Worm (Caenorhabditis elegans): ENCODE data around the gene srh-20.

DNA sequence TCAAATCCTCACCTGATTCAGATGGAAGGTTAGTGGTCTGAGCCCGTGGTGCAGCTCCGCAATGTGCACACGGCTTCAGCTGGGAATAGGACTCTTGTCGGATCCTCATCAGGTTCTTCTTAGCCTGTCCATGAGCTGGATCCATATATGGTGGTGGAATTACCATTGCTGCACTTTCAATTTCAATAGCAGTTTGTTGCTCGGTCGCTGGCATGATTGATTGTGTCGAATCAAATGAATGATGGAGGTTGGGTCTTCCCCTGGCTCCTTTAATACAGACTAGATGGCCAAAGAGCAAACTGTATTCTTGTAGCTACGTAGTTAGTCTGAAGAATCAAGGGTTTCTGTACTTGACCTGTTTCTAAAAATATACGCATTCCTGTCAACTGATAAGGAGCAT is 8.1 kb downstream of the srh-20 start, which contains the start of gene C02E7.10:
- TF ChIP-seq nhr-90 (tag; optimal IDR thresholded peaks at IDR 0.05) = no peak
- TF ChIP-seq F52B5.7 (tag; optimal IDR thresholded peaks at IDR 0.05) = no peak
- TF ChIP-seq Y79H2A.3 (GFP tag; conservative IDR thresholded peaks at IDR 0.05) = no peak
- no peak for TF ChIP-seq unc-62 (GFP tag; optimal IDR thresholded peaks at IDR 0.05)
- TF ChIP-seq snpc-1.3 (tag; optimal IDR thresholded peaks at IDR 0.05; ENCODE audit: insufficient read depth) = no peak
- no peak for TF ChIP-seq pha-4 (tag; optimal IDR thresholded peaks at IDR 0.05)
- TF ChIP-seq mxl-1 (tag; optimal IDR thresholded peaks at IDR 0.05) = no peak
- TF ChIP-seq mel-28 (tag; optimal IDR thresholded peaks at IDR 0.05; ENCODE audit: borderline replicate concordance) = no peak
- TF ChIP-seq hmg-1.2 (GFP tag; IDR thresholded peaks at IDR 0.05) = no peak
- TF ChIP-seq rpc-1 (optimal IDR thresholded peaks at IDR 0.05) = no peak
- TF ChIP-seq rpc-1 (tag; optimal IDR thresholded peaks at IDR 0.05) = no peak
- no peak for TF ChIP-seq nfyb-1 (GFP tag; IDR thresholded peaks at IDR 0.05)
- TF ChIP-seq ama-1 (optimal IDR thresholded peaks at IDR 0.05) = no peak
- TF ChIP-seq ama-1 (GFP tag; optimal IDR thresholded peaks at IDR 0.05) = no peak
- no peak for TF ChIP-seq nfya-1 (tag; optimal IDR thresholded peaks at IDR 0.05; ENCODE audit: borderline replicate concordance, insufficient read depth)

All from whole organism, young adult.